Fruit fly (Drosophila melanogaster): ENCODE results near the gene CG42852.
A peak's percentile ranks its signal among the peaks of the same experiment; 100 is the strongest.

The CG42852 gene

dm6 chr3L:16779704-16780173 lies 24.4 kb downstream of the CG42852 start, which contains the start of the genes mus302 and CG9705:
mus302 (minus strand) TSS chr3L:16779736.
CG9705 (plus strand) TSS chr3L:16780100.
- TF ChIP-seq Sp1 (GFP tag; optimal IDR thresholded peaks at IDR 0.05) (peak; percentile 32), foxo (GFP tag; optimal IDR thresholded peaks at IDR 0.05) (peak in 1 of 2 experiments; percentile 33), Rel (GFP tag; optimal IDR thresholded peaks at IDR 0.05) (no peak), Rel (tag; optimal IDR thresholded peaks at IDR 0.05) (peak; percentile 4), dl (GFP tag; optimal IDR thresholded peaks at IDR 0.05; ENCODE audit: insufficient read depth in 1 of 2, partially characterized antibody in 2 of 2) (no peak), CrebA (GFP tag; optimal IDR thresholded peaks at IDR 0.05; ENCODE audit: borderline replicate concordance) (no peak), dsf (GFP tag; optimal IDR thresholded peaks at IDR 0.05; ENCODE audit: borderline replicate concordance) (peak; percentile 26), CG32264 (GFP tag; optimal IDR thresholded peaks at IDR 0.05) (no peak), sage (GFP tag; optimal IDR thresholded peaks at IDR 0.05) (no peak), Jra (GFP tag; optimal IDR thresholded peaks at IDR 0.05) (no peak), HLH106 (tag; optimal IDR thresholded peaks at IDR 0.05) (peak; percentile 62), Hr83 (GFP tag; optimal IDR thresholded peaks at IDR 0.05; ENCODE audit: poor library complexity, severe bottlenecking) (peak; percentile 34), OdsH (GFP tag; optimal IDR thresholded peaks at IDR 0.05) (peak; percentile 36), CG9705 (GFP tag; optimal IDR thresholded peaks at IDR 0.05) (peak; percentile 75), Dif (GFP tag; optimal IDR thresholded peaks at IDR 0.05; ENCODE audit: partially characterized antibody) (no peak), ey (GFP tag; optimal IDR thresholded peaks at IDR 0.05) (no peak), Vsx2 (GFP tag; optimal IDR thresholded peaks at IDR 0.05; ENCODE audit: partially characterized antibody) (no peak), Mio (GFP tag; optimal IDR thresholded peaks at IDR 0.05) (no peak), rgr (GFP tag; optimal IDR thresholded peaks at IDR 0.05) (peak; percentile 37), lola (GFP tag; optimal IDR thresholded peaks at IDR 0.05) (no peak), sv (GFP tag; optimal IDR thresholded peaks at IDR 0.05) (peak; percentile 26), Hr78 (GFP tag; optimal IDR thresholded peaks at IDR 0.05) (no peak), Abd-B (GFP tag; optimal IDR thresholded peaks at IDR 0.05) (no peak), jim (GFP tag; optimal IDR thresholded peaks at IDR 0.05) (no peak), tai (GFP tag; optimal IDR thresholded peaks at IDR 0.05) (no peak), GATAd (GFP tag; optimal IDR thresholded peaks at IDR 0.05) (no peak), Hnf4 (GFP tag; optimal IDR thresholded peaks at IDR 0.05) (no peak), dmrt93B (GFP tag; optimal IDR thresholded peaks at IDR 0.05) (no peak), fru (GFP tag; optimal IDR thresholded peaks at IDR 0.05) (peak; percentile 11), woc (GFP tag; optimal IDR thresholded peaks at IDR 0.05) (peak; percentile 69), pan (optimal IDR thresholded peaks at IDR 0.05) (no peak), h (GFP tag; optimal IDR thresholded peaks at IDR 0.05) (peak; percentile 42), Dfd (GFP tag; optimal IDR thresholded peaks at IDR 0.05) (no peak), usp (GFP tag; optimal IDR thresholded peaks at IDR 0.05) (no peak), N (GFP tag; optimal IDR thresholded peaks at IDR 0.05) (no peak), psq (GFP tag; optimal IDR thresholded peaks at IDR 0.05) (peak; percentile 45), Myc (optimal IDR thresholded peaks at IDR 0.05) (peak; percentile 14), brk (GFP tag; optimal IDR thresholded peaks at IDR 0.05) (no peak), br (GFP tag; optimal IDR thresholded peaks at IDR 0.05) (peak; percentile 17)

dm6 chr3L:16780317-16780716 lies 25.0 kb downstream of the CG42852 start:
- no peak for TF ChIP-seq Rel (GFP tag; optimal IDR thresholded peaks at IDR 0.05)
- peak; percentile 95 for TF ChIP-seq Rel (tag; optimal IDR thresholded peaks at IDR 0.05)
- TF ChIP-seq jim (GFP tag; optimal IDR thresholded peaks at IDR 0.05) = no peak

dm6 chr3L:16782218-16782763 lies 27.0 kb downstream of the CG42852 start:
- TF ChIP-seq Sp1 (GFP tag; optimal IDR thresholded peaks at IDR 0.05) = peak; percentile 85
- TF ChIP-seq GATAd (GFP tag; optimal IDR thresholded peaks at IDR 0.05) = no peak
- TF ChIP-seq dsf (GFP tag; optimal IDR thresholded peaks at IDR 0.05; ENCODE audit: borderline replicate concordance) = peak; percentile 1
- TF ChIP-seq fru (GFP tag; optimal IDR thresholded peaks at IDR 0.05) = peak; percentile 92
- TF ChIP-seq sage (GFP tag; optimal IDR thresholded peaks at IDR 0.05) = peak; percentile 79
- no peak for TF ChIP-seq usp (GFP tag; optimal IDR thresholded peaks at IDR 0.05)
- no peak for TF ChIP-seq br (GFP tag; optimal IDR thresholded peaks at IDR 0.05)
- no peak for TF ChIP-seq CrebA (GFP tag; optimal IDR thresholded peaks at IDR 0.05; ENCODE audit: borderline replicate concordance)
- TF ChIP-seq ey (GFP tag; optimal IDR thresholded peaks at IDR 0.05) = peak; percentile 89
- TF ChIP-seq Hnf4 (GFP tag; optimal IDR thresholded peaks at IDR 0.05) = no peak
- TF ChIP-seq Hr78 (GFP tag; optimal IDR thresholded peaks at IDR 0.05) = no peak
- TF ChIP-seq Dif (GFP tag; optimal IDR thresholded peaks at IDR 0.05; ENCODE audit: partially characterized antibody) = no peak
- no peak for TF ChIP-seq sv (GFP tag; optimal IDR thresholded peaks at IDR 0.05)
- peak; percentile 81 for TF ChIP-seq psq (GFP tag; optimal IDR thresholded peaks at IDR 0.05)
- peak; percentile 94 for TF ChIP-seq h (GFP tag; optimal IDR thresholded peaks at IDR 0.05)
- no peak for TF ChIP-seq N (GFP tag; optimal IDR thresholded peaks at IDR 0.05)
- TF ChIP-seq rgr (GFP tag; optimal IDR thresholded peaks at IDR 0.05) = peak; percentile 92
- peak; percentile 41 to 93 for TF ChIP-seq foxo (GFP tag; optimal IDR thresholded peaks at IDR 0.05)
- peak; percentile 67 for TF ChIP-seq Jra (GFP tag; optimal IDR thresholded peaks at IDR 0.05)
- TF ChIP-seq dmrt93B (GFP tag; optimal IDR thresholded peaks at IDR 0.05) = no peak
- TF ChIP-seq CG9705 (GFP tag; optimal IDR thresholded peaks at IDR 0.05) = peak; percentile 67
- TF ChIP-seq CG32264 (GFP tag; optimal IDR thresholded peaks at IDR 0.05) = peak; percentile 60
- peak; percentile 80 for TF ChIP-seq HLH106 (tag; optimal IDR thresholded peaks at IDR 0.05)
- no peak for TF ChIP-seq Mio (GFP tag; optimal IDR thresholded peaks at IDR 0.05)
- peak; percentile 93 for TF ChIP-seq OdsH (GFP tag; optimal IDR thresholded peaks at IDR 0.05)
- TF ChIP-seq Abd-B (GFP tag; optimal IDR thresholded peaks at IDR 0.05) = no peak
- TF ChIP-seq Rel (GFP tag; optimal IDR thresholded peaks at IDR 0.05) = no peak
- peak; percentile 90 for TF ChIP-seq Rel (tag; optimal IDR thresholded peaks at IDR 0.05)
- TF ChIP-seq tai (GFP tag; optimal IDR thresholded peaks at IDR 0.05) = no peak
- no peak for TF ChIP-seq lola (GFP tag; optimal IDR thresholded peaks at IDR 0.05)
- no peak for TF ChIP-seq pan (optimal IDR thresholded peaks at IDR 0.05)
- no peak for TF ChIP-seq brk (GFP tag; optimal IDR thresholded peaks at IDR 0.05)
- no peak for TF ChIP-seq Myc (optimal IDR thresholded peaks at IDR 0.05)
- TF ChIP-seq Hr83 (GFP tag; optimal IDR thresholded peaks at IDR 0.05; ENCODE audit: poor library complexity, severe bottlenecking) = peak; percentile 76
- no peak for TF ChIP-seq Vsx2 (GFP tag; optimal IDR thresholded peaks at IDR 0.05; ENCODE audit: partially characterized antibody)
- peak; percentile 78 for TF ChIP-seq woc (GFP tag; optimal IDR thresholded peaks at IDR 0.05)
- TF ChIP-seq dl (GFP tag; optimal IDR thresholded peaks at IDR 0.05; ENCODE audit: insufficient read depth in 1 of 2, partially characterized antibody in 2 of 2) = no peak
